Worm (Caenorhabditis elegans) whole organism, late embryonic: ENCODE measurements around the gene exos-9.

ENCODE experiments used
- Y22D7AL.16 ChIP-seq: sonication (generic microtip); optimal IDR thresholded peaks from 2 replicates; lab custom pipeline; 2016; ENCODE audit warnings: missing genetic modification characterization, missing compliant biosample characterization
- ahr-1 ChIP-seq: sonication (generic microtip); optimal IDR thresholded peaks from 2 replicates; lab custom pipeline; 2016; ENCODE audit warnings: missing genetic modification characterization, missing compliant biosample characterization
- ceh-18 ChIP-seq: sonication (generic microtip); optimal IDR thresholded peaks from 2 replicates; lab custom pipeline; 2016; ENCODE audit warnings: missing genetic modification characterization, missing compliant biosample characterization
- nhr-232 ChIP-seq: sonication (generic microtip); optimal IDR thresholded peaks from 2 replicates; lab custom pipeline; 2016; ENCODE audit warnings: missing genetic modification characterization, missing compliant biosample characterization
- pha-4 ChIP-seq: fragments of 150-350 bp; optimal IDR thresholded peaks from 2 replicates; lab custom pipeline; 2018; ENCODE audit warnings: missing biosample characterization, missing genetic modification reagents, missing genetic modification characterization
- pqm-1 ChIP-seq: sonication (generic microtip); optimal IDR thresholded peaks from 2 replicates; lab custom pipeline; 2016; ENCODE audit warnings: missing genetic modification characterization, missing compliant biosample characterization
- unc-55 ChIP-seq: sonication (generic microtip); optimal IDR thresholded peaks from 2 replicates; lab custom pipeline; 2017; ENCODE audit warnings: missing biosample characterization, missing genetic modification reagents, missing genetic modification characterization

DNA sequence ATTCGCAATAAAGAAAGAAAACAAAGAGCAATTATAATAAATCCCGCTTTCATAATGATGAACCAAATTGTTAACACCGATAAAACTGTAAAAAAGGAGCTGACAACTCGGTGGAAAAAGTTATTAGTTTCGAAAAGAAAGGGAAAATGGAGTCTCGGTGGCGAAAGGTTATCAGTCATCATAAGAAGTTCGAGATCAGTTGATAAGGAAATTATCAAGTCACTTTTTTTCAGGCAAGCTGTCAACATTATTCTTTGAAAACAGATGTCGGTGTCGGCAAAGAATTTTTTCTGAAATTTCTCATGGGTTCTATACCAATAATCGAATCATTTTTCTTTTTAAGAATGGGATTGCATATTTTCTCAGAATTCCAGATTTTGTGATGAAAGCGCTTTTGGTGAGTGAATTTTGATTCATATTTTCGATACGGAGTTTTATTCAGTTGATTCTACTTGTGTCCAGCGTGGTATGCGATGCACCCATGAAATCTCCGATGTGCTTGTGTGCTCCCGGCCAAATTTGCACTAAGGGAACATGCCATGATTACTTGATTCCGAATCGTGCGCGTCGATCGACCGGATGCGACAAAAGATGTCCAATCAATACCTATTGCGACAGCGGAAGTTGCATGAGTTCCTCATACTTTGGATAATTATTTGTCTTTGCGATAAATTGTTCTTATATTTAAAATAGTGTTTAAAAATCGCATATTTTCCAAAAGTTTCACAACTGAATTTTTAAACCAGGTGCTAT is 9.4 kb downstream of the exos-9 start, which contains the start of the genes F37C12.21 and F37C12.10:
- TF ChIP-seq pha-4 (tag; lab: Kevin White, UChicago) (no peak), Y22D7AL.16 (no peak), ceh-18 (tag; lab: Kevin White, UChicago) (no peak), pqm-1 (tag; lab: Kevin White, UChicago) (no peak), nhr-232 (no peak), ahr-1 (tag; lab: Kevin White, UChicago) (no peak), unc-55 (GFP tag; lab: Kevin White, UChicago) (no peak)
